Worm (Caenorhabditis elegans) whole organism, L3 larva: Measurements from ENCODE around the gene F26F12.4.

Experiments used
- aly-2 ChIP-seq: fragments of 150-350 bp; optimal IDR thresholded peaks from 2 replicates; lab custom pipeline; 2014; ENCODE audit warnings: missing biosample characterization, missing genetic modification characterization
- ceh-16 ChIP-seq: sonication (generic microtip); optimal IDR thresholded peaks from 2 replicates; lab custom pipeline; 2017; ENCODE audit warnings: missing biosample characterization, missing genetic modification characterization
- ceh-82 ChIP-seq: fragments of 150-350 bp; optimal IDR thresholded peaks from 2 replicates; lab custom pipeline; 2014; ENCODE audit warnings: missing biosample characterization, missing genetic modification characterization
- egl-27 ChIP-seq: sonication (generic microtip); optimal IDR thresholded peaks from 4 replicates; lab custom pipeline; 2017; ENCODE audit warnings: missing biosample characterization, missing genetic modification reagents, missing genetic modification characterization
- elt-3 ChIP-seq, 3 experiments: fragments of 150-350 bp in 1 of 3; sonication (generic microtip) in 2 of 3; optimal IDR thresholded peaks; 2 replicates in 2 of 3; 4 replicates in 1 of 3; lab custom pipeline; 2014 to 2017; ENCODE audit warnings: missing biosample characterization in 3 of 3, missing genetic modification characterization in 3 of 3
- lsy-12 ChIP-seq: sonication (generic microtip); optimal IDR thresholded peaks from 2 replicates; lab custom pipeline; 2016; ENCODE audit warnings: mild to moderate bottlenecking, missing genetic modification characterization, missing compliant biosample characterization
- nfya-1 ChIP-seq: sonication (generic microtip); optimal IDR thresholded peaks from 2 replicates; lab custom pipeline; 2017; ENCODE audit warnings: missing genetic modification characterization, mild to moderate bottlenecking, missing compliant biosample characterization, antibody characterized with exemption, moderate library complexity; ENCODE audit not compliant: insufficient read depth
- nhr-77 ChIP-seq: fragments of 150-350 bp; optimal IDR thresholded peaks from 2 replicates; lab custom pipeline; 2014; ENCODE audit warnings: missing biosample characterization, missing genetic modification characterization
- snpc-4 ChIP-seq: fragments of 150-350 bp; optimal IDR thresholded peaks from 2 replicates; lab custom pipeline; 2014; ENCODE audit warnings: missing biosample characterization, missing genetic modification characterization
- unc-39 ChIP-seq: sonication (generic microtip); optimal IDR thresholded peaks from 4 replicates; lab custom pipeline; 2017; ENCODE audit warnings: missing biosample characterization, missing genetic modification characterization
- unc-62 ChIP-seq: fragments of 150-350 bp; sonication (generic microtip); optimal IDR thresholded peaks from 4 replicates; lab custom pipeline; 2014; ENCODE audit warnings: missing biosample characterization, missing genetic modification reagents, missing genetic modification characterization
- ztf-11 ChIP-seq: fragments of 150-350 bp; optimal IDR thresholded peaks from 2 replicates; lab custom pipeline; 2014; ENCODE audit warnings: missing biosample characterization, missing genetic modification characterization

- TF ChIP-seq snpc-4 (tag; lab: Kevin White, UChicago) (peak; percentile 10), lsy-12 (tag; lab: Kevin White, UChicago) (peak; percentile 30), unc-39 (tag; lab: Kevin White, UChicago) (no peak), aly-2 (tag; lab: Kevin White, UChicago) (no peak), ceh-82 (tag; lab: Kevin White, UChicago) (no peak), unc-62 (no peak), ztf-11 (tag; lab: Kevin White, UChicago) (no peak), elt-3 (tag; optimal IDR thresholded peaks at IDR 0.05; lab: Kevin White, UChicago) (no peak), nfya-1 (tag; lab: Kevin White, UChicago) (peak; percentile 77), nhr-77 (tag; lab: Kevin White, UChicago) (no peak), egl-27 (tag; lab: Kevin White, UChicago) (no peak), ceh-16 (tag; lab: Kevin White, UChicago) (no peak)
These were observed 23.4 kb downstream of the F26F12.4 start, which contains the start of gene F26F12.3 for ce11 chrV:5845669-5846189.
